Worm (Caenorhabditis elegans): ENCODE results near the gene nhr-222.

DNA sequence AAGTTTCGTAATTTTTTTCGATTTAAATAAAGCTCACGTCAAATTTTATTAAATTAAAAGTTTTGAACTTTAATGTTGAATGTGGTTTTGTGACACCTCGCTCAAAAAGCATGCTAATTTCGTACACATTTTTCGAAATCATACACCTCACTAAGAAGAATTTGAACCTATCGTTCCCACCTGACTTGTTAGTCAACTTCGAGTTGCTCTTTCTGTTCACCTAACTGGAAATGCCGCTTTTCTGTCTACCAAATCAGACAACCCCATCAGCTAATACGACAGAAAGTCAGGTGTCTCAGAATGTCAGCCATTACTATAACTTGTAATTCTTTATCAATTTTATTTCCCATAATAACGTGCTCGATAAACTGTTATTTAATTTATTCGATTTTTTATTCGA, 12.8 kb downstream of the nhr-222 start, which contains the start of gene srbc-66:
- TF ChIP-seq him-1 (tag; optimal IDR thresholded peaks at IDR 0.05) (no peak), W03F9.2 (tag; optimal IDR thresholded peaks at IDR 0.05) (no peak), dao-5 (tag; optimal IDR thresholded peaks at IDR 0.05) (no peak)

Data from whole organism, L4/young adult.